Worm (Caenorhabditis elegans) whole organism, midembryonic: ENCODE data around the gene mec-2.

ENCODE experiments used
- T22C8.4 ChIP-seq: fragments of 200-800 bp; sonication (Bioruptor generic); IDR thresholded peaks from 2 replicates; pipeline ENCODE4 v1.3.6; 2022; ENCODE audit warnings: missing genetic modification characterization, missing compliant biosample characterization
- flt-1 ChIP-seq: fragments of 200-800 bp; sonication (Bioruptor generic); IDR thresholded peaks from 2 replicates; pipeline ENCODE4 v1.3.6; 2022; ENCODE audit warnings: missing genetic modification characterization, missing compliant biosample characterization
- klf-2 ChIP-seq: fragments of 200-800 bp; sonication (Bioruptor generic); conservative IDR thresholded peaks from 2 replicates; pipeline ENCODE4 v1.3.6; 2022; ENCODE audit warnings: missing genetic modification reagents, missing genetic modification characterization, missing compliant biosample characterization
- med-1 ChIP-seq: sonication (generic microtip); optimal IDR thresholded peaks from 2 replicates; lab custom pipeline; 2017; ENCODE audit warnings: missing genetic modification characterization, mild to moderate bottlenecking, missing compliant biosample characterization, antibody characterized with exemption, missing genetic modification reagents; ENCODE audit not compliant: insufficient read depth
- ztf-23 ChIP-seq: fragments of 200-800 bp; sonication (Bioruptor generic); IDR thresholded peaks from 2 replicates; pipeline ENCODE4 v1.3.6; 2022; ENCODE audit warnings: missing genetic modification reagents, missing genetic modification characterization, missing compliant biosample characterization

- TF ChIP-seq klf-2 (GFP tag; lab: Robert Waterston, UW) (no peak), ztf-23 (no peak), flt-1 (GFP tag; lab: Robert Waterston, UW) (no peak), med-1 (GFP tag; lab: Kevin White, UChicago) (no peak), T22C8.4 (GFP tag; lab: Robert Waterston, UW) (no peak)
Measured at ce11 chrX:5567454-5567853, at the start of gene mec-2.
